Worm (Caenorhabditis elegans): ENCODE data around the gene rpn-3.

rpn-3 gene

DNA sequence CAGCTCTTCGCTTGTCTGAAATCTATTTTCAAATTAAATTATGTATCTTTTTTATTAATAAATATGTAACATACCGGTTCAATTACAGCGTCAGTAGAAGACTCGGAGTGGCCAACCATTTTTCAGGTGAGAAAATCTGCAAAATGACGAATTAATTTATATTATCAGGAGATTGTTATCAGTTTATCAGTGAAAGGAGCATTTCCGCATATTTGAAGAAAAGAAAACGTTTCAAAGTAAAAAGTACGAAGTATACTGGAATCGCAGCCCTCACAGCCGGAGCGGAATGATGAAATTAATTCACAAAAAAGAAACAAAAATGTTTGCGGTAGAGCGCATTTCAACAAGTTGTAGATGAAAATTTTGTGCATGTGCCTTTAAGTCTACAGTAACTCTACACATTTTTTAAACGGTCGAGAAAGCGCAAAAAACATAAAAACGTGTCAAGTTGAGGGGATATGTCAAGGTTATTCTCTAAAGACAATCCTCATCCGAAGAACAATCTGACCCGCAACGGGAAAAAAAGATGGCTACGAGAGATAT, 32.2 kb downstream of the rpn-3 start:
- no peak for TF ChIP-seq mls-2 (tag; optimal IDR thresholded peaks at IDR 0.05)
- TF ChIP-seq ztf-11 (tag; optimal IDR thresholded peaks at IDR 0.05), result no peak
- TF ChIP-seq nhr-2 (tag; optimal IDR thresholded peaks at IDR 0.05), result no peak
- TF ChIP-seq ces-1 (GFP tag; optimal IDR thresholded peaks at IDR 0.05), result no peak
- no peak for TF ChIP-seq elt-3 (tag; optimal IDR thresholded peaks at IDR 0.05)
- no peak for TF ChIP-seq ceh-83 (GFP tag; optimal IDR thresholded peaks at IDR 0.05)
- TF ChIP-seq mep-1 (tag; optimal IDR thresholded peaks at IDR 0.05), result no peak
- TF ChIP-seq nhr-76 (tag; optimal IDR thresholded peaks at IDR 0.05), result no peak
- TF ChIP-seq nhr-28 (tag; optimal IDR thresholded peaks at IDR 0.05), result no peak
- no peak for TF ChIP-seq drap-1 (GFP tag; optimal IDR thresholded peaks at IDR 0.05)
- TF ChIP-seq elt-1 (tag; optimal IDR thresholded peaks at IDR 0.05; ENCODE audit: borderline replicate concordance, insufficient read depth), result no peak
- no peak for TF ChIP-seq lin-13 (tag; optimal IDR thresholded peaks at IDR 0.05)
- TF ChIP-seq unc-39 (tag; optimal IDR thresholded peaks at IDR 0.05), result no peak

- peak; percentile 85 for TF ChIP-seq hlh-1 (tag; optimal IDR thresholded peaks at IDR 0.05)
- no peak for TF ChIP-seq bed-3 (GFP tag; optimal IDR thresholded peaks at IDR 0.05)
These were observed 33.2 kb downstream of the rpn-3 start, which contains the start of gene F42H10.6 for ce11 chrIII:8480355-8480754. TSS of gene F42H10.6 (minus strand) at chrIII:8480455.

- TF ChIP-seq blmp-1 (tag; optimal IDR thresholded peaks at IDR 0.05) (no peak), drap-1 (GFP tag; optimal IDR thresholded peaks at IDR 0.05) (no peak), bed-3 (GFP tag; optimal IDR thresholded peaks at IDR 0.05) (no peak), nhr-2 (tag; optimal IDR thresholded peaks at IDR 0.05) (no peak), ztf-11 (tag; optimal IDR thresholded peaks at IDR 0.05) (no peak), M03D4.4 (tag; optimal IDR thresholded peaks at IDR 0.05) (no peak), nhr-76 (tag; optimal IDR thresholded peaks at IDR 0.05) (no peak), flh-1 (GFP tag; optimal IDR thresholded peaks at IDR 0.05) (no peak), ceh-83 (GFP tag; optimal IDR thresholded peaks at IDR 0.05) (no peak), ces-1 (GFP tag; optimal IDR thresholded peaks at IDR 0.05) (no peak), elt-3 (tag; optimal IDR thresholded peaks at IDR 0.05) (no peak), unc-39 (tag; optimal IDR thresholded peaks at IDR 0.05) (no peak), lsy-2 (tag; optimal IDR thresholded peaks at IDR 0.05) (no peak), unc-120 (tag; optimal IDR thresholded peaks at IDR 0.05; ENCODE audit: poor library complexity, severe bottlenecking) (no peak), ham-2 (GFP tag; optimal IDR thresholded peaks at IDR 0.05) (no peak), sem-2 (GFP tag; optimal IDR thresholded peaks at IDR 0.05) (no peak)
These were observed 36.7 kb downstream of the rpn-3 start, which contains the start of gene F42H10.3 for ce11 chrIII:8483853-8484252. TSS of gene F42H10.3 (plus strand) at chrIII:8484153.

DNA sequence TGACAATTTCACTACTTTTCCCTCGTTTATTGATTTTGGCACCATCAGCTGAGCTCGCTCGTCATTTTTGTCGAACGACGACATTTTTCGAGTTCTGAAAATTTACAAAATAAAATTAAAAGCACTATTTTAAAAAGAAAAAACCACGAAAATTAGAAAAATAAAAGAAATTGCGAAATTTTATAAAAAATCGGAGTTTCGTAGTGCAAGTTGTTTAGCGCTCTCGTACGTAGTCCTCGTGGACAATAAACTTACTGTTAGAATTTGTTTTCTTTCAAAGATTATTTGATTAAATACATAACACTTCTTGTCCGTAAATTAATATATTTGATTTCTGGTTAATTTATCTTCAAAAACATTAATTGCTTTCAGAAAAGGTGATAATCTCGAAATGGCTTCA, 43.1 kb downstream of the rpn-3 start, which contains the start of the genes ess-2 and F42H10.2:
ess-2 (minus strand) TSS at position 99 of the 400 bp plus-strand sequence.
F42H10.2 (plus strand) TSS at position 367 of the 400 bp plus-strand sequence.
- TF ChIP-seq blmp-1 (tag; optimal IDR thresholded peaks at IDR 0.05) (no peak), ces-1 (GFP tag; optimal IDR thresholded peaks at IDR 0.05) (peak; percentile 23), lsy-2 (tag; optimal IDR thresholded peaks at IDR 0.05) (peak; percentile 23), mep-1 (tag; optimal IDR thresholded peaks at IDR 0.05) (peak; percentile 5)

DNA sequence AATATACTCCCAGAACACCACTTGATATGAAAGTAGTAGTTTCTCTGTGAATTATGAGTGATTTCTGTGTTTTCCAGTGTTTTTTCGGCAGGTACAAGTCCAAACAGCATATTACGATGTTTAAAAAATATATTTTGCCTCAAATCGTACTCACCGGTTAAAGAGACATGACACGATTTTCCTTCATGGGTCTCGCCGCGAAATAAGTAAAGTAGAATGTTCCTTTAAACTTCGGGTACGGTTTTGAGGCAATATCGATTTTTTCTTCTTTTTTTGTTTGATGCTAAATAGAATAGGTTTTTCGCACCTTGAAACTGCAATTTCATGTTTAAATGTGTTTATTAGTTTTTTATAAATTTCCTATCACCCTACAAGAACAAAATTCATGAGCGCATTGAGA, 44.8 kb downstream of the rpn-3 start:
- no peak for TF ChIP-seq nhr-12 (tag; optimal IDR thresholded peaks at IDR 0.05)
- TF ChIP-seq elt-3 (tag; optimal IDR thresholded peaks at IDR 0.05), result no peak
- TF ChIP-seq flh-1 (GFP tag; optimal IDR thresholded peaks at IDR 0.05), result no peak
- TF ChIP-seq lsy-2 (tag; optimal IDR thresholded peaks at IDR 0.05), result no peak
- no peak for TF ChIP-seq pha-4 (tag; optimal IDR thresholded peaks at IDR 0.05)
- TF ChIP-seq sptf-1 (tag; optimal IDR thresholded peaks at IDR 0.05), result no peak
- TF ChIP-seq blmp-1 (tag; optimal IDR thresholded peaks at IDR 0.05), result no peak
- no peak for TF ChIP-seq tbx-8 (GFP tag; optimal IDR thresholded peaks at IDR 0.05)
- no peak for TF ChIP-seq unc-39 (tag; optimal IDR thresholded peaks at IDR 0.05)
- TF ChIP-seq lin-13 (tag; optimal IDR thresholded peaks at IDR 0.05), result no peak
- no peak for TF ChIP-seq ztf-11 (tag; optimal IDR thresholded peaks at IDR 0.05)
- no peak for TF ChIP-seq sem-2 (GFP tag; optimal IDR thresholded peaks at IDR 0.05)

ce11 chrIII:8494708-8495107, 47.6 kb downstream of the rpn-3 start, which contains the start of gene pac-1:
TSS of gene pac-1 (plus strand) at chrIII:8495008.
- no peak for TF ChIP-seq elt-3 (tag; optimal IDR thresholded peaks at IDR 0.05)
- TF ChIP-seq ces-1 (GFP tag; optimal IDR thresholded peaks at IDR 0.05), result no peak
- TF ChIP-seq bed-3 (GFP tag; optimal IDR thresholded peaks at IDR 0.05), result no peak
- TF ChIP-seq ham-2 (GFP tag; optimal IDR thresholded peaks at IDR 0.05), result no peak
- no peak for TF ChIP-seq ceh-83 (GFP tag; optimal IDR thresholded peaks at IDR 0.05)
- TF ChIP-seq ceh-39 (tag; optimal IDR thresholded peaks at IDR 0.05), result no peak
- no peak for TF ChIP-seq snpc-4 (tag; optimal IDR thresholded peaks at IDR 0.05)
- TF ChIP-seq nhr-12 (tag; optimal IDR thresholded peaks at IDR 0.05), result no peak
- no peak for TF ChIP-seq ceh-43 (GFP tag; optimal IDR thresholded peaks at IDR 0.05)
- TF ChIP-seq blmp-1 (tag; optimal IDR thresholded peaks at IDR 0.05), result no peak
- TF ChIP-seq sptf-1 (tag; optimal IDR thresholded peaks at IDR 0.05), result no peak
- no peak for TF ChIP-seq pha-4 (tag; optimal IDR thresholded peaks at IDR 0.05)
- no peak for TF ChIP-seq sem-2 (GFP tag; optimal IDR thresholded peaks at IDR 0.05)
- TF ChIP-seq hlh-1 (tag; optimal IDR thresholded peaks at IDR 0.05), result no peak
